Worm (Caenorhabditis elegans): Measurements from ENCODE around the gene unc-3.
A peak's percentile ranks its signal among the peaks of the same experiment; 100 is the strongest.

Gene unc-3

DNA sequence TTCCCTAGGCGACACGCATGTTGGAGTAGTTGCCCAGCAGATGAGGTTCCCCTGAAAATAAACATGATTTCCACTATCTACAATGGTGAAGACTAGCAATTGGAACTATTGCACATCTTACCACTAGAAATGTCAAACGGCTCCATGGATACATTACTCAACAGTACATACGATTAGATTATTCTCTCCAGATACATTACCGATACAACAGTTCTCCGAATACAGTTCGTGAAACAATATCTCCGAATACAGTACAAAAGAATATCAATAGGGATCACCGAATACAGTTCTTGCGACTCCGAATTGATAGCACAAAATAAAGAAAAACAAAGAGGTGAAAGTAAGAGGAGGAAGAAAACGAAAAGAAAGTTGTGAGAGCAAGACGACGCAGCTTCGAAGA, 29.6 kb upstream of the unc-3 start, which contains the start of gene C05G5.7:
C05G5.7 (minus strand) TSS at position 1 of the 400 bp plus-strand sequence.
- TF ChIP-seq ztf-29 (GFP tag; IDR thresholded peaks at IDR 0.05) (no peak), ztf-23 (GFP tag; IDR thresholded peaks at IDR 0.05) (no peak), T22C8.4 (GFP tag; IDR thresholded peaks at IDR 0.05) (no peak), klf-2 (GFP tag; conservative IDR thresholded peaks at IDR 0.05) (no peak), cog-1 (tag; optimal IDR thresholded peaks at IDR 0.05) (no peak), tab-1 (GFP tag; IDR thresholded peaks at IDR 0.05) (no peak), flt-1 (GFP tag; IDR thresholded peaks at IDR 0.05) (no peak), ref-1 (GFP tag; conservative IDR thresholded peaks at IDR 0.05) (no peak), med-1 (GFP tag; optimal IDR thresholded peaks at IDR 0.05; ENCODE audit: insufficient read depth) (no peak)

DNA sequence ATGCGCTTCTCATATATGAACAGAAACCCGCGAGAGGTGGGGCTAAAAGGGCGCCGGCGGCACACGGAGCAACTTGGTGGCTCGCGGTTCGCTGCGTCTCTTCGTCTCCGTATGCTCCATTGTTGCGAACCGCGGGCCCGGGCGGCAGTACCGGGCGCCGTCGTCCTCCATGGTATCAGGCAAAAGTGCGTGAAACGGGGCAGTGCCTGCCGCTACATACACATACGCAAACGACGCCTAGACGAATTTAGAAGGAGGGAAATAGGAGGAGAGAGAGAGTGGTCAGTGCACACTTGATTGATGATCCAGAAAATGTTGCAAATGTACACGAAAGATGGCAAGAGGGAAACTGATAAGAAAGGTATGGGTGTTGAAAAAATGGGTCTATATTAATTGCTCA, 28.8 kb upstream of the unc-3 start:
- TF ChIP-seq med-1 (GFP tag; optimal IDR thresholded peaks at IDR 0.05; ENCODE audit: insufficient read depth) (no peak), ztf-23 (GFP tag; IDR thresholded peaks at IDR 0.05) (0 out of 2 replicates have a peak, but pooled peaks have one; percentile 24)

- TF ChIP-seq cog-1 (tag; optimal IDR thresholded peaks at IDR 0.05) (no peak), med-1 (GFP tag; optimal IDR thresholded peaks at IDR 0.05; ENCODE audit: insufficient read depth) (no peak), flt-1 (GFP tag; IDR thresholded peaks at IDR 0.05) (no peak), tab-1 (GFP tag; IDR thresholded peaks at IDR 0.05) (no peak), klf-2 (GFP tag; conservative IDR thresholded peaks at IDR 0.05) (no peak), ref-1 (GFP tag; conservative IDR thresholded peaks at IDR 0.05) (no peak), ztf-29 (GFP tag; IDR thresholded peaks at IDR 0.05) (no peak), ztf-23 (GFP tag; IDR thresholded peaks at IDR 0.05) (no peak), T22C8.4 (GFP tag; IDR thresholded peaks at IDR 0.05) (no peak)
Observed at ce11 chrX:14745218-14745617, 28.1 kb upstream of the unc-3 start.

DNA sequence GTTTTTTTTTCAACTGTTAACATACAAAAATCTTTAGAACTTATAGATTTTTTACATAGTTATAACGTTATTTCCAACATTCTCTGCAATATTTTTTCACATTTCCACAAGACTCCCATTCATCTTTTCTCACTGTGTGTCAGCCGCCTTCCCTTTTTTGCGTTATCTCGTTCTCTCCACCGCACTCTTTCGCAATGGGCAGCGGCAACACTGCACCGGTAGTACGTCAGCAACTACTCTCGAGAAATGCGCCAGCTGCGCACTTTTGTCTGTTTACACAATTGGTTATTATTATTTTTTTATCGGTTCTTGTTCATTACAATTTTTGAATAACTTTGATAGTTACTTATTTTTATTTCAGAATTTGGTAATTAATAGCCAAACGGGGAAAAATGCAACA, 26.4 kb upstream of the unc-3 start, which contains the start of gene C05G5.2:
C05G5.2 (plus strand) TSS at position 356 of the 400 bp plus-strand sequence.
- TF ChIP-seq cog-1 (tag; optimal IDR thresholded peaks at IDR 0.05) (peak; percentile 61), med-1 (GFP tag; optimal IDR thresholded peaks at IDR 0.05; ENCODE audit: insufficient read depth) (no peak), tab-1 (GFP tag; IDR thresholded peaks at IDR 0.05) (no peak), T22C8.4 (GFP tag; IDR thresholded peaks at IDR 0.05) (no peak), flt-1 (GFP tag; IDR thresholded peaks at IDR 0.05) (peak; percentile 70; the same call in 1 of the 2 replicates), ref-1 (GFP tag; conservative IDR thresholded peaks at IDR 0.05) (no peak), ztf-29 (GFP tag; IDR thresholded peaks at IDR 0.05) (no peak), klf-2 (GFP tag; conservative IDR thresholded peaks at IDR 0.05) (no peak), ztf-23 (GFP tag; IDR thresholded peaks at IDR 0.05) (no peak)

- TF ChIP-seq ref-1 (GFP tag; conservative IDR thresholded peaks at IDR 0.05) (no peak), flt-1 (GFP tag; IDR thresholded peaks at IDR 0.05) (no peak), cog-1 (tag; optimal IDR thresholded peaks at IDR 0.05) (no peak), ztf-23 (GFP tag; IDR thresholded peaks at IDR 0.05) (no peak)
Observed at ce11 chrX:14751911-14752310, 21.4 kb upstream of the unc-3 start, which contains the start of gene C05G5.3. Gene C05G5.3, minus strand, starts transcription at chrX:14752011.

DNA sequence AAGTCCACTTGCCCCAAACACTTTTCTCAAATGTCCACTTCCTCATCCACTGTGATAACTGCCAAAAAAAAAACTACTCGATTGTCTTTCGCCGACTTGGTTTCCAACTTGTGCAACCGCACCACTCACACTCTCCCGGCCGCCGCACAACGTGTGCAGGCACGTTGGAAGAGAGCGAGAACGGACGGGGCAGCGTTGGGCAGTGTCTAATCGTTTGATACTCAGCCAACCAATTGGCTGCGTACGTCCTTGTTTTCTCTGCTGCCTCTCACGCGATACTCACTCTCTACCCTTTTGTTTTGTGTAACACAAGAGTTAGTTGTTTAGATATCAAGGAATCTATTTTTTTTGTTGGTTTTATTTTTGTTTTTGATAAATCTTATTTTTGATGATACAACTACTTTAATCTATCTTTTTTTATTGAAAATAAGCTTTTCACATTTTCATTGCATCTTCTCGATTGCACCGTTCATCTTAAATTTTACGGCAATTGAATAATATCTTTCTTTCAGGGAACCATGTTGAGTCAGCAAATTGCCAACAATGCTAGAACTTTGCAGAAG, 19.7 kb upstream of the unc-3 start, which contains the start of gene sucl-1:
sucl-1 (plus strand) TSS at position 513 of the 563 bp plus-strand sequence.
- TF ChIP-seq cog-1 (tag; optimal IDR thresholded peaks at IDR 0.05), result peak; percentile 80
- no peak for TF ChIP-seq T22C8.4 (GFP tag; IDR thresholded peaks at IDR 0.05)
- peak; percentile 67; the same call in 1 of the 2 replicates for TF ChIP-seq ztf-23 (GFP tag; IDR thresholded peaks at IDR 0.05)
- TF ChIP-seq tab-1 (GFP tag; IDR thresholded peaks at IDR 0.05), result 0 out of 2 replicates have a peak, but pooled peaks have one; percentile 67
- no peak for TF ChIP-seq med-1 (GFP tag; optimal IDR thresholded peaks at IDR 0.05; ENCODE audit: insufficient read depth)

DNA sequence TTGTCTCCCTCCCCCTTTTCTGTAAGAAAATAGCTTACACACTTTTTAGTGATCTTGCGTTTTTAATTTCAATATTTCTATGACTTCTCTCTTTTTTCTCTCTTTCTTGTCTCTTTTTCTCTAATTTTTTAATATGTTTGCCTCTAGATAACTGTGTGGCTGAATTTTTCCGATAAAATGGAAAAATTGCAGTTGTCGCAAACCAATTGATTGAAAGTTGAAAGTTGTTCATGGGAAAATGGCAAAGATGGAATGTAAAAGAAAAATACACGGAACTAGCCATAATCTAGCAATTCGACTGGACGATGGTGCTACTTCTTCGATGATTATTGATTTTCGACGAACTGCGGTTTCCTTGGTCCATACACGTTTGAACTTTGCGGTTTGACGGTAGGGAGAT, 17.5 kb upstream of the unc-3 start:
- TF ChIP-seq med-1 (GFP tag; optimal IDR thresholded peaks at IDR 0.05; ENCODE audit: insufficient read depth), result no peak
- no peak for TF ChIP-seq ref-1 (GFP tag; conservative IDR thresholded peaks at IDR 0.05)
- TF ChIP-seq flt-1 (GFP tag; IDR thresholded peaks at IDR 0.05), result no peak
- TF ChIP-seq cog-1 (tag; optimal IDR thresholded peaks at IDR 0.05), result no peak
- TF ChIP-seq ztf-23 (GFP tag; IDR thresholded peaks at IDR 0.05), result no peak
- no peak for TF ChIP-seq klf-2 (GFP tag; conservative IDR thresholded peaks at IDR 0.05)
- TF ChIP-seq tab-1 (GFP tag; IDR thresholded peaks at IDR 0.05), result no peak
- no peak for TF ChIP-seq ztf-29 (GFP tag; IDR thresholded peaks at IDR 0.05)
- TF ChIP-seq T22C8.4 (GFP tag; IDR thresholded peaks at IDR 0.05), result no peak

DNA sequence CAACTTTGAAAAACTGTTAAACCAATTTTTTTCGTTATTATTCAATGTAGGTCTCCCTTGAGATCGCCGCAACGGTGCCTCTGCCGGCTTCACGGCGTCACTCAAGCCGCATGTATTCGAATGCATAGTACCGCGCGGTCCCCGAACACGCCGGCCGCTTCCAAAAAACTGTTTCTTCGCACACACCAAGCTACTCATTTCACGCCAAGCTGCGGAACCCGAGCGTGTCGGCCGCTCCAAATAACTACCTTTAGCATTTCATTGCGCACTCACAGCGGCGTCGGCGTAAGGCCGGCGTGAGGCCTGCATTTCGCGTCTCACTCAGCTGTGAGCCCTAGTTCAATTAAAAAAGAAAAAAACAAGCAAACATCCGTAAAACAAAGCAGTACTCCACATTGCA, 16.7 kb upstream of the unc-3 start:
- TF ChIP-seq ztf-23 (GFP tag; IDR thresholded peaks at IDR 0.05), result no peak
- TF ChIP-seq cog-1 (tag; optimal IDR thresholded peaks at IDR 0.05), result no peak
- TF ChIP-seq med-1 (GFP tag; optimal IDR thresholded peaks at IDR 0.05; ENCODE audit: insufficient read depth), result no peak
- 0 out of 2 replicates have a peak, but pooled peaks have one; percentile 9 for TF ChIP-seq T22C8.4 (GFP tag; IDR thresholded peaks at IDR 0.05)
- no peak for TF ChIP-seq ztf-29 (GFP tag; IDR thresholded peaks at IDR 0.05)

- TF ChIP-seq ref-1 (GFP tag; conservative IDR thresholded peaks at IDR 0.05) (no peak), cog-1 (tag; optimal IDR thresholded peaks at IDR 0.05) (no peak), ztf-23 (GFP tag; IDR thresholded peaks at IDR 0.05) (no peak), flt-1 (GFP tag; IDR thresholded peaks at IDR 0.05) (no peak), klf-2 (GFP tag; conservative IDR thresholded peaks at IDR 0.05) (no peak), tab-1 (GFP tag; IDR thresholded peaks at IDR 0.05) (no peak), med-1 (GFP tag; optimal IDR thresholded peaks at IDR 0.05; ENCODE audit: insufficient read depth) (no peak)
Observed at ce11 chrX:14757641-14758220, 15.6 kb upstream of the unc-3 start.

DNA sequence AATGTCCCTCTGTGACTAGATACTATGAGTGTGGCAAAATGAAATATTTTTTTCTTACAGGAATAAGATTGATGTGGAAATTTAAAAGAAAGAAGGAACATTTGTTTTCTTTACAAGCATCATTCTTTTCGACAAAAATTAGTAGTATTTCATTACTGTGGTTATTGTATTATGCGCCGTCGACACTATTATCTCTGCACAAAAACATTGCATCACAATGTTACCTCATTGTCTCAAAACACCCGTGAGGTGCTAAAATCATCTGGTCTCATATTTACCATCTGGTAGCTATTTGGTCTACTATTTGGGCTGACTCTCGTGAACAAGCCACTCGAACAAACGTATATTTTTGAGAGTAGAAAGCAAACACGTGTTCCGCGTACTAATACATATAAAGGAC, 13.8 kb upstream of the unc-3 start:
- TF ChIP-seq klf-2 (GFP tag; conservative IDR thresholded peaks at IDR 0.05), result no peak
- no peak for TF ChIP-seq tab-1 (GFP tag; IDR thresholded peaks at IDR 0.05)
- TF ChIP-seq med-1 (GFP tag; optimal IDR thresholded peaks at IDR 0.05; ENCODE audit: insufficient read depth), result no peak
- no peak for TF ChIP-seq ref-1 (GFP tag; conservative IDR thresholded peaks at IDR 0.05)
- no peak for TF ChIP-seq ztf-29 (GFP tag; IDR thresholded peaks at IDR 0.05)
- TF ChIP-seq ztf-23 (GFP tag; IDR thresholded peaks at IDR 0.05), result no peak
- TF ChIP-seq flt-1 (GFP tag; IDR thresholded peaks at IDR 0.05), result no peak
- TF ChIP-seq cog-1 (tag; optimal IDR thresholded peaks at IDR 0.05), result no peak

All from whole organism, midembryonic.